Fruit fly (Drosophila melanogaster): ENCODE data around the gene CG9281.

The CG9281 gene

DNA sequence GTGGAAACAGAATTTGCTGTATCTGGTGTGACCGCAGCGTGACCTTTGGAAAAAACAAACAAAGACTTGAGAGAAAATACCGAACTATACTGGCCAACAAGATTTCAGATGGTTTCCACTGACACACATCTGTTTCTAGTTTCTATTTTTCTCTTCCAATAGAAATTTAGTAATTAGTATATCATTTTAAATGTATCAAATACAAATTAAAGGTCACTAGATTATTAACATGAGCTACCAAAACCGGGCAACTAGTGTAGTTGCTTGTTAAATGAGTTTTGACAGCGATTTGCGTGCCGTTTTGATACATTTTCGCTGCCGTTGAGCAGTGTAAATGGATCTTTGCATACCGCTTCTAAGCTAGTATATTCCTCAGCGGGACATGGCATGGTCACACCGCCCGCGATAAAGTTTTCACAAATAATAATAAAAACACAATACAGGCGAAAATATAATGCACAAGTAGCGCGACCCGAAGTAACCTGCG is 6.6 kb downstream of the CG9281 start, which contains the start of the genes Pis and Hap40 (continued):
- no peak for TF ChIP-seq pan (optimal IDR thresholded peaks at IDR 0.05)
- TF ChIP-seq pan (GFP tag; optimal IDR thresholded peaks at IDR 0.05 in 1 of 2, IDR thresholded peaks at IDR 0.05 in 1 of 2): peak in 1 of 2 experiments; percentile 53
- peak; percentile 72 for TF ChIP-seq CG1602 (GFP tag; optimal IDR thresholded peaks at IDR 0.05)
- TF ChIP-seq CG32772 (GFP tag; IDR thresholded peaks at IDR 0.05): peak; percentile 73
- TF ChIP-seq CG10274 (GFP tag; optimal IDR thresholded peaks at IDR 0.05): no peak
- no peak for TF ChIP-seq CG6813 (GFP tag; optimal IDR thresholded peaks at IDR 0.05)
- no peak for TF ChIP-seq CG18599 (GFP tag; optimal IDR thresholded peaks at IDR 0.05)
- peak; percentile 30; the same call in 1 of the 2 replicates for TF ChIP-seq Rx (GFP tag; IDR thresholded peaks at IDR 0.05)
- peak; percentile 67 for TF ChIP-seq ftz-f1 (GFP tag; optimal IDR thresholded peaks at IDR 0.05)
- TF ChIP-seq Taf1 (GFP tag; IDR thresholded peaks at IDR 0.05): no peak; the same call in 1 of the 2 replicates
- peak; percentile 88 for TF ChIP-seq CG17361 (GFP tag; IDR thresholded peaks at IDR 0.05)
- TF ChIP-seq scrt (GFP tag; optimal IDR thresholded peaks at IDR 0.05): no peak
- no peak for TF ChIP-seq sens-2 (GFP tag; IDR thresholded peaks at IDR 0.05)
- peak; percentile 29; the same call in 1 of the 2 replicates for TF ChIP-seq wdn (GFP tag; IDR thresholded peaks at IDR 0.05)
- TF ChIP-seq tin (GFP tag; optimal IDR thresholded peaks at IDR 0.05): peak; percentile 70
- peak; percentile 70; the same call in 2 of the 3 replicates for TF ChIP-seq croc (GFP tag; conservative IDR thresholded peaks at IDR 0.05)
- peak; percentile 74 for TF ChIP-seq CG13894 (tag; optimal IDR thresholded peaks at IDR 0.05)
- TF ChIP-seq Poxn (GFP tag; IDR thresholded peaks at IDR 0.05): peak; percentile 35; the same call in 1 of the 2 replicates
- no peak for TF ChIP-seq inv (GFP tag; IDR thresholded peaks at IDR 0.05; ENCODE audit: partially characterized antibody)
- no peak for TF ChIP-seq Ravus (GFP tag; IDR thresholded peaks at IDR 0.05)
- TF ChIP-seq Hmx (GFP tag; optimal IDR thresholded peaks at IDR 0.05): peak; percentile 3
- TF ChIP-seq sim (GFP tag; IDR thresholded peaks at IDR 0.05): no peak
- no peak for TF ChIP-seq crc (GFP tag; optimal IDR thresholded peaks at IDR 0.05)
- TF ChIP-seq CG12744 (GFP tag; optimal IDR thresholded peaks at IDR 0.05): peak; percentile 6
- peak; percentile 46; the same call in 1 of the 2 replicates for TF ChIP-seq CG11085 (GFP tag; IDR thresholded peaks at IDR 0.05)
- TF ChIP-seq dati (GFP tag; IDR thresholded peaks at IDR 0.05): no peak
- TF ChIP-seq CG8281 (tag; optimal IDR thresholded peaks at IDR 0.05): peak; percentile 37
- no peak for TF ChIP-seq btn (GFP tag; optimal IDR thresholded peaks at IDR 0.05)
- TF ChIP-seq CG9437 (GFP tag; optimal IDR thresholded peaks at IDR 0.05): peak; percentile 49
- TF ChIP-seq esg (GFP tag; conservative IDR thresholded peaks at IDR 0.05): peak; percentile 75
- TF ChIP-seq CG6854 (GFP tag; optimal IDR thresholded peaks at IDR 0.05): no peak
- peak; percentile 70 for TF ChIP-seq fd96Cb (tag; optimal IDR thresholded peaks at IDR 0.05)
- 0 out of 2 replicates have a peak, but pooled peaks have one; percentile 24 for TF ChIP-seq Adf1 (GFP tag; IDR thresholded peaks at IDR 0.05)
- TF ChIP-seq CG2116 (GFP tag; optimal IDR thresholded peaks at IDR 0.05): peak; percentile 49
- peak; percentile 47 for TF ChIP-seq CG15514 (GFP tag; optimal IDR thresholded peaks at IDR 0.05)
- peak; percentile 61; the same call in 2 of the 3 replicates for TF ChIP-seq CG34422 (GFP tag; IDR thresholded peaks at IDR 0.05)
- no peak for TF ChIP-seq abd-A (tag; optimal IDR thresholded peaks at IDR 0.05)
- no peak for TF ChIP-seq Bgb (GFP tag; IDR thresholded peaks at IDR 0.05; ENCODE audit: partially characterized antibody)
- TF ChIP-seq CG17912 (GFP tag; optimal IDR thresholded peaks at IDR 0.05): no peak
- peak; percentile 39; the same call in 1 of the 2 replicates for TF ChIP-seq CG4730 (GFP tag; IDR thresholded peaks at IDR 0.05)
- peak in 1 of 2 experiments; percentile 49 for TF ChIP-seq insv (GFP tag; optimal IDR thresholded peaks at IDR 0.05)
- peak; percentile 29 for TF ChIP-seq D19B (GFP tag; optimal IDR thresholded peaks at IDR 0.05)
- peak; percentile 10 for TF ChIP-seq NC2β (GFP tag; optimal IDR thresholded peaks at IDR 0.05)
- TF ChIP-seq vnd (GFP tag; IDR thresholded peaks at IDR 0.05; ENCODE audit: partially characterized antibody): no peak
- TF ChIP-seq bsh (GFP tag; optimal IDR thresholded peaks at IDR 0.05): peak in 1 of 2 experiments; percentile 69
- peak; percentile 76; the same call in 2 of the 3 replicates for TF ChIP-seq CG11093 (GFP tag; IDR thresholded peaks at IDR 0.05)
- TF ChIP-seq CG13296 (GFP tag; optimal IDR thresholded peaks at IDR 0.05): peak; percentile 24
- TF ChIP-seq tna (GFP tag; IDR thresholded peaks at IDR 0.05; ENCODE audit: partially characterized antibody): no peak
- peak; percentile 42 to 74 for TF ChIP-seq Pdp1 (GFP tag; optimal IDR thresholded peaks at IDR 0.05)
- 0 out of 2 replicates have a peak, but pooled peaks have one; percentile 65 for TF ChIP-seq ranshi (GFP tag; IDR thresholded peaks at IDR 0.05)

Measured in whole organism, embryonic.